Worm (Caenorhabditis elegans): ENCODE measurements around the gene srw-134.

ce11 chrV:4118332-4118731 is 5.9 kb upstream of the srw-134 start, which contains the start of gene T05B4.9:
- TF ChIP-seq dox-1 (GFP tag; IDR thresholded peaks at IDR 0.05), result no peak
- no peak for TF ChIP-seq aptf-3 (GFP tag; IDR thresholded peaks at IDR 0.05)
- no peak for TF ChIP-seq ceh-79 (tag; optimal IDR thresholded peaks at IDR 0.05)
- no peak for TF ChIP-seq him-1 (tag; optimal IDR thresholded peaks at IDR 0.05)
- TF ChIP-seq ets-4 (GFP tag; optimal IDR thresholded peaks at IDR 0.05), result no peak
- TF ChIP-seq ceh-100 (GFP tag; IDR thresholded peaks at IDR 0.05), result no peak
- TF ChIP-seq unc-62 (GFP tag; optimal IDR thresholded peaks at IDR 0.05), result no peak
- no peak for TF ChIP-seq ama-1 (optimal IDR thresholded peaks at IDR 0.05)
- no peak for TF ChIP-seq ama-1 (GFP tag; optimal IDR thresholded peaks at IDR 0.05)
- TF ChIP-seq lin-35 (GFP tag; optimal IDR thresholded peaks at IDR 0.05), result no peak
